Worm (Caenorhabditis elegans): Measurements from ENCODE around the gene srh-201.

- no peak for TF ChIP-seq nhr-111 (GFP tag; optimal IDR thresholded peaks at IDR 0.05)
- no peak for TF ChIP-seq madf-9 (GFP tag; conservative IDR thresholded peaks at IDR 0.05)
- TF ChIP-seq ztf-11 (tag; optimal IDR thresholded peaks at IDR 0.05): no peak
- TF ChIP-seq egl-27 (tag; optimal IDR thresholded peaks at IDR 0.05): no peak
- TF ChIP-seq nhr-10 (tag; optimal IDR thresholded peaks at IDR 0.05): no peak
- TF ChIP-seq ceh-28 (tag; optimal IDR thresholded peaks at IDR 0.05): no peak
- no peak for TF ChIP-seq ceh-82 (tag; optimal IDR thresholded peaks at IDR 0.05)
- no peak for TF ChIP-seq Y5F2A.4 (GFP tag; optimal IDR thresholded peaks at IDR 0.05)
- TF ChIP-seq spr-3 (GFP tag; optimal IDR thresholded peaks at IDR 0.05): no peak
- TF ChIP-seq nhr-237 (tag; optimal IDR thresholded peaks at IDR 0.05): no peak
- no peak for TF ChIP-seq nhr-6 (tag; optimal IDR thresholded peaks at IDR 0.05)
- no peak for TF ChIP-seq jun-1 (tag; optimal IDR thresholded peaks at IDR 0.05)
These were observed 38.7 kb downstream of the srh-201 start, which contains the start of gene nhr-143 for ce11 chrV:8974889-8975422.

All from whole organism, L4 larva.